Worm (Caenorhabditis elegans): ENCODE results near the gene enu-3.1.

ce11 chrIII:10469574-10470055, 33.5 kb downstream of the enu-3.1 start, which contains the start of gene D2045.5:
- no peak for TF ChIP-seq T23F11.4 (GFP tag; optimal IDR thresholded peaks at IDR 0.05)
- TF ChIP-seq pha-4 (tag; optimal IDR thresholded peaks at IDR 0.05) = no peak
- no peak for TF ChIP-seq unc-55 (GFP tag; optimal IDR thresholded peaks at IDR 0.05)
- TF ChIP-seq tbx-2 (tag; optimal IDR thresholded peaks at IDR 0.05) = no peak
- TF ChIP-seq ama-1 (optimal IDR thresholded peaks at IDR 0.05) = no peak
- TF ChIP-seq unc-42 (tag; optimal IDR thresholded peaks at IDR 0.05) = no peak
- no peak for TF ChIP-seq fkh-6 (tag; optimal IDR thresholded peaks at IDR 0.05)
